Worm (Caenorhabditis elegans) whole organism, L3 larva: ENCODE results near the gene ruvb-2.

Source experiments
- ZK546.5 ChIP-seq: sonication (generic microtip); optimal IDR thresholded peaks from 2 replicates; lab custom pipeline; 2017; ENCODE audit warnings: missing biosample characterization, missing genetic modification characterization
- fkh-2 ChIP-seq: fragments of 150-350 bp; optimal IDR thresholded peaks from 2 replicates; lab custom pipeline; 2014; ENCODE audit warnings: missing biosample characterization, missing genetic modification reagents, missing genetic modification characterization

Gene ruvb-2

DNA sequence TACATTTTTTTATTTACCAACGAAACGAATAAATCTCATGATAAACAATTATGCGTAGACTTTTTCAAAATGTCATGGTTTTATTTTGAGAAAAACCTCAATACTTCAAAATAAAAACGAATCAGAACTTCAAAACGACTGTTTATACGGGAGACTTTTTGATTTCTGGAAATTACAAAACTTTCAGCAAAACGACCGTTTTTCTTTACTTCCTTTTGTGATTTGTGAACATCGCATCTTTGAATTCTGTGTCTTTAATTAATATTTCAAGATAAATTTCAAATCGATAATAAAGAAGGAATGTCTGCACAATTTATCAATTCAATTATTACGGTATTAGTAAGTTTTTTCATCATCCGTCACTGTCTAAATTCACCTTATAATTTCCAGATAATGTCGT lies 51.4 kb downstream of the ruvb-2 start, which contains the start of gene srx-20:
TSS of gene srx-20 (plus strand) at position 301 of the 400 bp plus-strand sequence.
- no peak for TF ChIP-seq fkh-2 (tag; lab: Kevin White, UChicago)
- TF ChIP-seq ZK546.5 (tag; lab: Kevin White, UChicago): no peak
